Worm (Caenorhabditis elegans) whole organism, early embryonic: ENCODE results near the gene F20E11.17.

Experiments
- B0310.2 ChIP-seq: sonication (generic microtip); optimal IDR thresholded peaks from 2 replicates; lab custom pipeline; 2016; ENCODE audit warnings: mild to moderate bottlenecking, missing genetic modification characterization, missing compliant biosample characterization
- F13C5.2 ChIP-seq: sonication (generic microtip); optimal IDR thresholded peaks from 2 replicates; lab custom pipeline; 2017; ENCODE audit warnings: mild to moderate bottlenecking, missing genetic modification characterization, inconsistent platforms, missing compliant biosample characterization
- aly-1 ChIP-seq: sonication (generic microtip); optimal IDR thresholded peaks from 2 replicates; lab custom pipeline; 2016; ENCODE audit warnings: missing genetic modification characterization, missing compliant biosample characterization
- ama-1 ChIP-seq: fragments of 150-350 bp; optimal IDR thresholded peaks from 2 replicates; lab custom pipeline; 2014
- ceh-13 ChIP-seq: fragments of 200-800 bp; sonication (Bioruptor generic); optimal IDR thresholded peaks from 2 replicates; lab custom pipeline; 2018; ENCODE audit warnings: mild to moderate bottlenecking, missing genetic modification characterization, missing compliant biosample characterization
- ceh-36 ChIP-seq: sonication (generic microtip); optimal IDR thresholded peaks from 2 replicates; lab custom pipeline; 2016; ENCODE audit warnings: missing genetic modification characterization, inconsistent platforms, missing compliant biosample characterization
- ets-7 ChIP-seq: sonication (generic microtip); optimal IDR thresholded peaks from 2 replicates; lab custom pipeline; 2016; ENCODE audit warnings: missing genotype, missing genetic modification characterization, missing compliant biosample characterization
- flt-1 ChIP-seq: fragments of 200-800 bp; sonication (Bioruptor generic); IDR thresholded peaks from 2 replicates; pipeline ENCODE4 v1.3.6; 2022; ENCODE audit warnings: missing genetic modification characterization, missing compliant biosample characterization
- hmbx-1 ChIP-seq: sonication (generic microtip); optimal IDR thresholded peaks from 2 replicates; lab custom pipeline; 2016; ENCODE audit warnings: mild to moderate bottlenecking, missing genetic modification characterization, missing compliant biosample characterization
- hmg-4 ChIP-seq: fragments of 200-800 bp; sonication (Bioruptor generic); optimal IDR thresholded peaks from 2 replicates; lab custom pipeline; 2018; ENCODE audit warnings: mild to moderate bottlenecking, missing genetic modification characterization, missing compliant biosample characterization
- hnd-1 ChIP-seq: sonication (generic microtip); optimal IDR thresholded peaks from 2 replicates; lab custom pipeline; 2016; ENCODE audit warnings: missing genetic modification characterization, missing compliant biosample characterization
- pes-1 ChIP-seq: fragments of 200-800 bp; sonication (Bioruptor generic); IDR thresholded peaks from 2 replicates; pipeline ENCODE4 v1.3.6; 2022; ENCODE audit warnings: missing genetic modification reagents, missing genetic modification characterization, missing compliant biosample characterization
- scrt-1 ChIP-seq: fragments of 200-800 bp; sonication (Bioruptor generic); IDR thresholded peaks from 2 replicates; pipeline ENCODE4 v1.3.6; 2022; ENCODE audit warnings: missing genetic modification characterization, missing compliant biosample characterization
- sea-1 ChIP-seq: fragments of 200-800 bp; sonication (Bioruptor generic); conservative IDR thresholded peaks from 2 replicates; pipeline ENCODE4 v1.3.6; 2022; ENCODE audit warnings: missing genetic modification characterization, missing compliant biosample characterization
- tbx-11 ChIP-seq: fragments of 200-800 bp; sonication (Bioruptor generic); IDR thresholded peaks from 2 replicates; pipeline ENCODE4 v1.3.6; 2022; ENCODE audit warnings: missing genetic modification characterization, missing compliant biosample characterization
- tbx-37 ChIP-seq: fragments of 200-800 bp; sonication (Bioruptor generic); conservative IDR thresholded peaks from 2 replicates; pipeline ENCODE4 v1.3.6; 2022; ENCODE audit warnings: missing genetic modification reagents, missing genetic modification characterization, missing compliant biosample characterization
- tra-4 ChIP-seq: sonication (generic microtip); optimal IDR thresholded peaks from 2 replicates; lab custom pipeline; 2017; ENCODE audit warnings: missing genetic modification characterization, missing compliant biosample characterization

Gene F20E11.17

DNA sequence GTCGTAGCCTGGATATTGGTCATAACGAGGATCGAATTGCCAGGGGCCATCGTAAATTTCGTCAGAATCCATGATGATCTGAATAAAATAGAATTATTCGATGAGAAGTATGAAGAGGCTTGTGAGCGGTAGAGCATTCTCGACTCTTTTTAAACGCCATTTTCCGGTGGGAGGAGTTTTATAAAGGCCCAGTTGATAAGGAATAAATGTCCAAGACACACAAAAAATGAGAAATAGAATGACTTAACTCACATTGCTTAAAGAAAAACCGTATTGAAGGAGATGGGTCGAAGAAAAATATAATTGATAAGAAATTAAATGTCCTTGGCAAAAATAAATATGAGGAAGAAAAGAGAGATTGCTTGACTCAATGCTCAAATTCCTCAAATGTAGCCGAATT lies at the start of gene F20E11.17:
TSS of gene F20E11.17 (minus strand) at position 101 of the 400 bp plus-strand sequence.
- TF ChIP-seq hnd-1 (tag; lab: Kevin White, UChicago) (no peak), flt-1 (GFP tag; lab: Robert Waterston, UW) (no peak), F13C5.2 (tag; lab: Kevin White, UChicago) (no peak), hmg-4 (GFP tag; lab: Kevin White, UChicago) (no peak), tbx-37 (GFP tag; lab: Robert Waterston, UW) (no peak), scrt-1 (GFP tag; lab: Robert Waterston, UW) (no peak), ets-7 (tag; lab: Kevin White, UChicago) (no peak)

DNA sequence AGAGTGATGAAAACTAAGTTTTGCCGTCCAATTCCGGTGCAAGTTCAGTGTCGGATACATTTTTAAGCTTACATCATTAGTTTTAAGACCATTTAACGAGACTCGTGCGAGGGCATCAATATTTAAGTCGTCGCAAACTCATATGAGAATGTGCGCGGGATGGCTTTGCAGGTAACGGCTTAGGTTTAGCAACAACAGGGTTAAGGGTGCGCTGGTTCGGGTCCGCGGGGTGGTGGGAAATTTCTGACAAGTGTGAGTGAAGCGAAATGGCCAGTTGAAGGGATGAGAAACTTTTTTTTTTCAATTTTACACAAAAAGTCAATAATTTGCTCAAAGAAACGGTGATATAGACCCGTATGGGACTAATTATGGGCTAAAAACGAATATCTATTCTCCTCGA lies 44.8 kb upstream of the F20E11.17 start:
- TF ChIP-seq tbx-37 (GFP tag; lab: Robert Waterston, UW) (0 out of 2 replicates have a peak, but pooled peaks have one; percentile 8), ets-7 (tag; lab: Kevin White, UChicago) (no peak), pes-1 (GFP tag; lab: Robert Waterston, UW) (peak; percentile 51; the same call in 1 of the 2 replicates)

DNA sequence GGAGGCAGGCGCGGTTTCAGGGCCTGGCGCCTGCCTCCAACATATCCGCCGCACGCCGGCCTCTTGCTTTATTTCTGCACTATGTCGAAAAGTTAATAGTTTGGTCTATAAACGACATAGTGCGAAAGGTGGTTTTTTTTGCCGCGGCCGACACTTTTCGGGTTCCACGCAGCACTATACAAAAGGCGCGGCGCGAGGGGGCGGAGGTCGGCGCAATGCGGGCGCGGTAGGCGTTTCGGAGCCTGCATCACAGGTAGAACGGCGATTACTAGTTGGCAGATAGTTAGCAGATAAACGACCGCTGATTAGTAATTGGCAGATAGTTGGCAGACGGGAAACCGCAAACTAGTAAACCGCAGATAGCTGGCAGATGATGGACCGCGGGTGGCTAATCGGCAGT lies 43.7 kb upstream of the F20E11.17 start:
- TF ChIP-seq ceh-36 (tag; lab: Kevin White, UChicago) = no peak
- TF ChIP-seq tbx-11 (GFP tag; lab: Robert Waterston, UW) = no peak
- no peak for TF ChIP-seq aly-1 (tag; lab: Kevin White, UChicago)
- no peak for TF ChIP-seq tra-4 (tag; lab: Kevin White, UChicago)
- TF ChIP-seq B0310.2 (tag; lab: Kevin White, UChicago) = no peak
- TF ChIP-seq hmbx-1 (tag; lab: Kevin White, UChicago) = no peak
- no peak for TF ChIP-seq hnd-1 (tag; lab: Kevin White, UChicago)
- TF ChIP-seq sea-1 (GFP tag; lab: Robert Waterston, UW) = no peak
- TF ChIP-seq ceh-13 (GFP tag; lab: Kevin White, UChicago) = no peak
- TF ChIP-seq ets-7 (tag; lab: Kevin White, UChicago) = no peak
- no peak for TF ChIP-seq pes-1 (GFP tag; lab: Robert Waterston, UW)

- TF ChIP-seq flt-1 (GFP tag; lab: Robert Waterston, UW) (no peak), sea-1 (GFP tag; lab: Robert Waterston, UW) (no peak), hnd-1 (tag; lab: Kevin White, UChicago) (no peak), tra-4 (tag; lab: Kevin White, UChicago) (no peak), ceh-36 (tag; lab: Kevin White, UChicago) (no peak), hmbx-1 (tag; lab: Kevin White, UChicago) (no peak), ama-1 (lab: Kevin White, UChicago) (no peak), hmg-4 (GFP tag; lab: Kevin White, UChicago) (no peak), ets-7 (tag; lab: Kevin White, UChicago) (no peak), B0310.2 (tag; lab: Kevin White, UChicago) (no peak), F13C5.2 (tag; lab: Kevin White, UChicago) (no peak), aly-1 (tag; lab: Kevin White, UChicago) (no peak), scrt-1 (GFP tag; lab: Robert Waterston, UW) (no peak), ceh-13 (GFP tag; lab: Kevin White, UChicago) (no peak), tbx-11 (GFP tag; lab: Robert Waterston, UW) (no peak), tbx-37 (GFP tag; lab: Robert Waterston, UW) (no peak), pes-1 (GFP tag; lab: Robert Waterston, UW) (no peak)
Observed at ce11 chrV:17508493-17508892, 39.4 kb upstream of the F20E11.17 start, which contains the start of gene srw-32. srw-32 (plus strand) TSS chrV:17508793.

DNA sequence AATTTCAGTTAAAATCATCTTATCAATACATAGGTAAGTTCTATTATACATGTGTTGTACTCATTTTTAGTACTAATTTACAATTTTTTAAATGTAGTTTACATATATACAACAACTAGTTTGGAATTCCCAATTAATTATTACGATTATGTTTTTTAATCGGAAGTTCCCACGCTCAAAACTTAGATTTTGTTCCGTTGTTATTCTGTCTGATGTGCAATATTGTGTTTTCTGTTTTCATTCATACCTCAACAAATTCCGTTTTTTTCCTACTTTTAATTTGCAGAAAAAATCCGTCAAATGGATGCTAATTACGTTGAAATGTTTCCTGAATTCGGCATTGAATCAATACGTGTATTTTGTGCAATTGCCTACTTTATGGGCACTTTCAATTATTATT lies 37.2 kb upstream of the F20E11.17 start, which contains the start of gene srw-31:
TSS of gene srw-31 (plus strand) at position 301 of the 400 bp plus-strand sequence.
- no peak for TF ChIP-seq flt-1 (GFP tag; lab: Robert Waterston, UW)
- no peak for TF ChIP-seq pes-1 (GFP tag; lab: Robert Waterston, UW)

DNA sequence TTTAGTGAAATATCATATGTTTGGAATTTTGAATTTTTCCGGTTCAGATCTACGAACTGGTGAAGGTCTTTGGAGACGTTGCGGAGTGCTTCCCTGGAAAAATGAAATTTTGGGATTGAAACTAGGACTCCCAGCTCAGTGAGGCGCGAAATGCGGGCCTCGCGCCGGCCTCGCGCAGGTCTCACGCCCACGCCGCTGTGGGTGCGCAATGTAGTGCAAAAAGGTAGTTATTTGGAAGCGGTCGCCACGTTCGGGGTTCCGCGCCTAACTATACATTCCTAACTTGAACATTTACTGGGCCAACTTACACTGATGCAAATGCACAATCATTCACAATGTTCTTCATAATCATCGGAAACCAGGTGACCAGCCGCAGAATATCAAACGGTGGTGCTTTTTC lies 31.0 kb upstream of the F20E11.17 start:
- TF ChIP-seq flt-1 (GFP tag; lab: Robert Waterston, UW) = no peak
- TF ChIP-seq ceh-13 (GFP tag; lab: Kevin White, UChicago) = no peak
- TF ChIP-seq ceh-36 (tag; lab: Kevin White, UChicago) = no peak
- no peak for TF ChIP-seq B0310.2 (tag; lab: Kevin White, UChicago)
- no peak for TF ChIP-seq F13C5.2 (tag; lab: Kevin White, UChicago)
- no peak for TF ChIP-seq tbx-11 (GFP tag; lab: Robert Waterston, UW)
- TF ChIP-seq ama-1 (lab: Kevin White, UChicago) = no peak
- TF ChIP-seq tbx-37 (GFP tag; lab: Robert Waterston, UW) = no peak
- no peak for TF ChIP-seq sea-1 (GFP tag; lab: Robert Waterston, UW)
- no peak for TF ChIP-seq tra-4 (tag; lab: Kevin White, UChicago)
- TF ChIP-seq hmg-4 (GFP tag; lab: Kevin White, UChicago) = no peak
- TF ChIP-seq ets-7 (tag; lab: Kevin White, UChicago) = no peak
- no peak for TF ChIP-seq scrt-1 (GFP tag; lab: Robert Waterston, UW)
- TF ChIP-seq pes-1 (GFP tag; lab: Robert Waterston, UW) = no peak
- TF ChIP-seq aly-1 (tag; lab: Kevin White, UChicago) = no peak

- no peak for TF ChIP-seq F13C5.2 (tag; lab: Kevin White, UChicago)
- TF ChIP-seq tra-4 (tag; lab: Kevin White, UChicago) = no peak
- no peak for TF ChIP-seq ceh-13 (GFP tag; lab: Kevin White, UChicago)
- TF ChIP-seq hnd-1 (tag; lab: Kevin White, UChicago) = no peak
- TF ChIP-seq ama-1 (lab: Kevin White, UChicago) = no peak
- TF ChIP-seq hmbx-1 (tag; lab: Kevin White, UChicago) = no peak
- TF ChIP-seq tbx-37 (GFP tag; lab: Robert Waterston, UW) = no peak
- no peak for TF ChIP-seq scrt-1 (GFP tag; lab: Robert Waterston, UW)
Observed at ce11 chrV:17496071-17496470, 27.0 kb upstream of the F20E11.17 start, which contains the start of gene srh-118. srh-118 (minus strand) TSS chrV:17496171.
